Worm (Caenorhabditis elegans): Measurements from ENCODE around the gene fbxb-83.
A peak's percentile ranks its signal among the peaks of the same experiment; 100 is the strongest.

The fbxb-83 gene

DNA sequence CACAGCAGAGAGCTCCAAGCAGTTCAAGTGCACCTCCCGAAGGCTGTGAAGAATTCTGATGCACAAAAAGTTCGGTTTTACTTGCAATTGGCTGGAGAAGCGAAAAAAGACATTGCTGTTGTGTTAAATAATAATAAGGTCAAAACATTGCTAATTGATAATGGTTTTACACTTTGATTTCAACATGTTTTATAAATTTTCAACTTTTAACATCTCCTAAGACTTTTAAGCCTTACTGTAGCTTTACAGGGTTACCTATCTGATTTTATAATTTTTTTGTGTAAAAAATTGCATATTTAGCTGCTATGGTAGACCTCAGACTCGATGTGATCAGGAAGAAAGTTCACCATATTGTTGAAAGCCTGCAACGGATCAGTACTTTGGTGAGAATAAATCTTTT lies 10.8 kb downstream of the fbxb-83 start, which contains the start of gene pals-25:
TSS of gene pals-25 (plus strand) at position 301 of the 400 bp plus-strand sequence.
- TF ChIP-seq dsc-1 (tag; optimal IDR thresholded peaks at IDR 0.05) (no peak), ceh-8 (GFP tag; optimal IDR thresholded peaks at IDR 0.05) (no peak), elt-2 (tag; optimal IDR thresholded peaks at IDR 0.05) (no peak), egl-13 (tag; optimal IDR thresholded peaks at IDR 0.05) (no peak), aha-1 (tag; optimal IDR thresholded peaks at IDR 0.05) (no peak), lsy-2 (tag; optimal IDR thresholded peaks at IDR 0.05) (no peak), sup-37 (GFP tag; optimal IDR thresholded peaks at IDR 0.05) (no peak), hlh-4 (tag; optimal IDR thresholded peaks at IDR 0.05) (no peak)

ce11 chrIII:132118-132517 lies 12.9 kb downstream of the fbxb-83 start, which contains the start of gene pals-22:
Gene pals-22 (plus strand): TSS chrIII:132418.
- no peak for TF ChIP-seq hlh-4 (tag; optimal IDR thresholded peaks at IDR 0.05)
- TF ChIP-seq aha-1 (tag; optimal IDR thresholded peaks at IDR 0.05), result no peak
- TF ChIP-seq C04F5.9 (tag; optimal IDR thresholded peaks at IDR 0.05), result no peak
- no peak for TF ChIP-seq mep-1 (tag; optimal IDR thresholded peaks at IDR 0.05)
- no peak for TF ChIP-seq irx-1 (tag; optimal IDR thresholded peaks at IDR 0.05)
- no peak for TF ChIP-seq unc-62 (GFP tag; optimal IDR thresholded peaks at IDR 0.05)
- TF ChIP-seq blmp-1 (tag; optimal IDR thresholded peaks at IDR 0.05), result no peak

- TF ChIP-seq ztf-4 (tag; optimal IDR thresholded peaks at IDR 0.05) (no peak), ets-5 (GFP tag; IDR thresholded peaks at IDR 0.05) (no peak), lsy-2 (tag; optimal IDR thresholded peaks at IDR 0.05) (peak; percentile 64 to 82), dsc-1 (tag; optimal IDR thresholded peaks at IDR 0.05) (peak; percentile 37), nhr-20 (tag; optimal IDR thresholded peaks at IDR 0.05) (peak; percentile 37), nhr-47 (tag; optimal IDR thresholded peaks at IDR 0.05) (peak; percentile 55), lin-35 (GFP tag; optimal IDR thresholded peaks at IDR 0.05) (peak; percentile 68 to 72), nhr-12 (tag; optimal IDR thresholded peaks at IDR 0.05) (no peak), lin-14 (GFP tag; optimal IDR thresholded peaks at IDR 0.05) (peak; percentile 77), ceh-90 (tag; optimal IDR thresholded peaks at IDR 0.05) (no peak), unc-98 (GFP tag; IDR thresholded peaks at IDR 0.05) (no peak), rnt-1 (tag; optimal IDR thresholded peaks at IDR 0.05) (peak; percentile 42), blmp-1 (tag; optimal IDR thresholded peaks at IDR 0.05) (peak; percentile 42), zag-1 (tag; optimal IDR thresholded peaks at IDR 0.05) (peak; percentile 14), fkh-8 (tag; optimal IDR thresholded peaks at IDR 0.05) (peak; percentile 56), mep-1 (tag; optimal IDR thresholded peaks at IDR 0.05) (peak; percentile 79), hpl-2 (GFP tag; optimal IDR thresholded peaks at IDR 0.05) (no peak), lir-3 (tag; optimal IDR thresholded peaks at IDR 0.05; ENCODE audit: poor library complexity) (peak; percentile 34), nhr-90 (tag; optimal IDR thresholded peaks at IDR 0.05; ENCODE audit: poor library complexity) (no peak), tlp-1 (tag; optimal IDR thresholded peaks at IDR 0.05) (no peak), F16B12.6 (tag; optimal IDR thresholded peaks at IDR 0.05) (peak; percentile 60), C16A3.4 (tag; optimal IDR thresholded peaks at IDR 0.05) (peak; percentile 71), ztf-11 (tag; optimal IDR thresholded peaks at IDR 0.05) (no peak), jun-1 (tag; optimal IDR thresholded peaks at IDR 0.05) (no peak), fkh-4 (tag; optimal IDR thresholded peaks at IDR 0.05; ENCODE audit: borderline replicate concordance) (no peak), pax-3 (tag; optimal IDR thresholded peaks at IDR 0.05) (no peak), Y116A8C.19 (tag; optimal IDR thresholded peaks at IDR 0.05; ENCODE audit: borderline replicate concordance) (no peak), tbx-2 (tag; optimal IDR thresholded peaks at IDR 0.05) (peak; percentile 9), nhr-85 (tag) (peak; percentile 71), ceh-88 (GFP tag; IDR thresholded peaks at IDR 0.05) (no peak), lin-13 (GFP tag; optimal IDR thresholded peaks at IDR 0.05) (peak; percentile 53), egl-13 (tag; optimal IDR thresholded peaks at IDR 0.05) (no peak), nhr-77 (tag; optimal IDR thresholded peaks at IDR 0.05) (no peak), unc-86 (tag; optimal IDR thresholded peaks at IDR 0.05) (peak; percentile 15), nhr-71 (tag; optimal IDR thresholded peaks at IDR 0.05) (peak; percentile 61), skn-1 (tag; optimal IDR thresholded peaks at IDR 0.05) (peak; percentile 11), efl-1 (optimal IDR thresholded peaks at IDR 0.05) (peak; percentile 65 to 67), efl-1 (GFP tag; optimal IDR thresholded peaks at IDR 0.05 in 1 of 2) (peak; percentile 64 to 94), lin-39 (tag; optimal IDR thresholded peaks at IDR 0.05) (no peak), nhr-28 (tag; optimal IDR thresholded peaks at IDR 0.05) (no peak), ces-1 (GFP tag; optimal IDR thresholded peaks at IDR 0.05) (no peak), unc-130 (tag; optimal IDR thresholded peaks at IDR 0.05) (peak; percentile 27)
These were observed 13.4 kb downstream of the fbxb-83 start for ce11 chrIII:131627-132026.
